Worm (Caenorhabditis elegans) whole organism, early embryonic: Measurements from ENCODE around the gene K06A4.10.

Experiments
- B0310.2 ChIP-seq: sonication (generic microtip); optimal IDR thresholded peaks from 2 replicates; lab custom pipeline; 2016; ENCODE audit warnings: mild to moderate bottlenecking, missing genetic modification characterization, missing compliant biosample characterization
- F13C5.2 ChIP-seq: sonication (generic microtip); optimal IDR thresholded peaks from 2 replicates; lab custom pipeline; 2017; ENCODE audit warnings: mild to moderate bottlenecking, missing genetic modification characterization, inconsistent platforms, missing compliant biosample characterization
- aly-1 ChIP-seq: sonication (generic microtip); optimal IDR thresholded peaks from 2 replicates; lab custom pipeline; 2016; ENCODE audit warnings: missing genetic modification characterization, missing compliant biosample characterization
- ama-1 ChIP-seq: fragments of 150-350 bp; optimal IDR thresholded peaks from 2 replicates; lab custom pipeline; 2014
- ceh-13 ChIP-seq: fragments of 200-800 bp; sonication (Bioruptor generic); optimal IDR thresholded peaks from 2 replicates; lab custom pipeline; 2018; ENCODE audit warnings: mild to moderate bottlenecking, missing genetic modification characterization, missing compliant biosample characterization
- ceh-36 ChIP-seq: sonication (generic microtip); optimal IDR thresholded peaks from 2 replicates; lab custom pipeline; 2016; ENCODE audit warnings: missing genetic modification characterization, inconsistent platforms, missing compliant biosample characterization
- ets-7 ChIP-seq: sonication (generic microtip); optimal IDR thresholded peaks from 2 replicates; lab custom pipeline; 2016; ENCODE audit warnings: missing genotype, missing genetic modification characterization, missing compliant biosample characterization
- flt-1 ChIP-seq: fragments of 200-800 bp; sonication (Bioruptor generic); IDR thresholded peaks from 2 replicates; pipeline ENCODE4 v1.3.6; 2022; ENCODE audit warnings: missing genetic modification characterization, missing compliant biosample characterization
- hmbx-1 ChIP-seq: sonication (generic microtip); optimal IDR thresholded peaks from 2 replicates; lab custom pipeline; 2016; ENCODE audit warnings: mild to moderate bottlenecking, missing genetic modification characterization, missing compliant biosample characterization
- hmg-4 ChIP-seq: fragments of 200-800 bp; sonication (Bioruptor generic); optimal IDR thresholded peaks from 2 replicates; lab custom pipeline; 2018; ENCODE audit warnings: mild to moderate bottlenecking, missing genetic modification characterization, missing compliant biosample characterization
- hnd-1 ChIP-seq: sonication (generic microtip); optimal IDR thresholded peaks from 2 replicates; lab custom pipeline; 2016; ENCODE audit warnings: missing genetic modification characterization, missing compliant biosample characterization
- pes-1 ChIP-seq: fragments of 200-800 bp; sonication (Bioruptor generic); IDR thresholded peaks from 2 replicates; pipeline ENCODE4 v1.3.6; 2022; ENCODE audit warnings: missing genetic modification reagents, missing genetic modification characterization, missing compliant biosample characterization
- scrt-1 ChIP-seq: fragments of 200-800 bp; sonication (Bioruptor generic); IDR thresholded peaks from 2 replicates; pipeline ENCODE4 v1.3.6; 2022; ENCODE audit warnings: missing genetic modification characterization, missing compliant biosample characterization
- sea-1 ChIP-seq: fragments of 200-800 bp; sonication (Bioruptor generic); conservative IDR thresholded peaks from 2 replicates; pipeline ENCODE4 v1.3.6; 2022; ENCODE audit warnings: missing genetic modification characterization, missing compliant biosample characterization
- tbx-11 ChIP-seq: fragments of 200-800 bp; sonication (Bioruptor generic); IDR thresholded peaks from 2 replicates; pipeline ENCODE4 v1.3.6; 2022; ENCODE audit warnings: missing genetic modification characterization, missing compliant biosample characterization
- tbx-37 ChIP-seq: fragments of 200-800 bp; sonication (Bioruptor generic); conservative IDR thresholded peaks from 2 replicates; pipeline ENCODE4 v1.3.6; 2022; ENCODE audit warnings: missing genetic modification reagents, missing genetic modification characterization, missing compliant biosample characterization
- tra-4 ChIP-seq: sonication (generic microtip); optimal IDR thresholded peaks from 2 replicates; lab custom pipeline; 2017; ENCODE audit warnings: missing genetic modification characterization, missing compliant biosample characterization

Gene K06A4.10

DNA sequence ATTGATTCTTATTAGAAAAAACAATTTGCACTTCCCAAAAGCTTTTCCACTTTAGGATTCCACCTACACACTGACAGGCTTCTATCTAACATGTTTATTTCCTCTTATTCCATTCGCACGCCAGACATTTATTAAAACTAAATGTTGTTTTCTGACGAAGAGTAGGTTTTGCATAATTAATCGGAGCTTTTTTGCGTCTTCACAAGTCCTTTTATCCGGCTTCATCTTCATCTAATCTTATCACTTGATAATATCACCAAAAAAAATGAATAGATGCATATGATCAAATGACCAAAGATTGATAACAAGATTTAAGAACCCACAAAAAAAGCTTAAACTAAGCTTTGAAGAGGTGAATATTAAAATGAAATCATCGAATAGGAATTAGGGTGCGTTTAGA, 24.1 kb downstream of the K06A4.10 start:
- no peak for TF ChIP-seq flt-1 (GFP tag; lab: Robert Waterston, UW)
- TF ChIP-seq tbx-37 (GFP tag; lab: Robert Waterston, UW): no peak
- TF ChIP-seq hnd-1: no peak
- TF ChIP-seq hmbx-1 (tag; lab: Kevin White, UChicago): no peak
- TF ChIP-seq tbx-11: no peak
- no peak for TF ChIP-seq scrt-1
- no peak for TF ChIP-seq tra-4 (tag; lab: Kevin White, UChicago)
- no peak for TF ChIP-seq aly-1 (tag; lab: Kevin White, UChicago)

DNA sequence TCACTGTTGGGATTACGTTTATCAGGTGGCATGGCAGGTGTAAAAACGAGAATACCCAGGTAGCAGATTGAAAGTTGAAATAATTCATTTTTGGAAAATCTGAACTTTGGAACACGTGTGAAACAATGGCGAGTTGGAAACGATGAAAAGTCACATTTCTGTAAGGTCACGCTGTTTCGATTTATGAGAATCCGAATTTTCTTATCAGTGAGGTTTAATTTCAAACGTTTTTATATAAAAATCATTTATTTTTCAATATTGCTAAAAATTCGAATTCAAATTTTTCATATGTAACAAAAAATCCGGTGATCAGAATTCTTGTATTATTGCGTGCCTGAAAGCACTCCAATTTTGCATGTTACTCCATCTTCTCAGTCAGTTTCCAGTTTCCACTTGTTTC, 27.0 kb downstream of the K06A4.10 start, which contains the start of gene F07D3.3:
Gene F07D3.3 (minus strand): TSS at position 101 of the 400 bp plus-strand sequence.
- TF ChIP-seq scrt-1: no peak
- TF ChIP-seq flt-1 (GFP tag; lab: Robert Waterston, UW): no peak
- TF ChIP-seq ceh-36 (tag; lab: Kevin White, UChicago): no peak
- TF ChIP-seq tbx-37 (GFP tag; lab: Robert Waterston, UW): no peak
- no peak for TF ChIP-seq hnd-1
- TF ChIP-seq B0310.2 (tag; lab: Kevin White, UChicago): no peak
- no peak for TF ChIP-seq tbx-11
- TF ChIP-seq ceh-13 (GFP tag; lab: Kevin White, UChicago): no peak

DNA sequence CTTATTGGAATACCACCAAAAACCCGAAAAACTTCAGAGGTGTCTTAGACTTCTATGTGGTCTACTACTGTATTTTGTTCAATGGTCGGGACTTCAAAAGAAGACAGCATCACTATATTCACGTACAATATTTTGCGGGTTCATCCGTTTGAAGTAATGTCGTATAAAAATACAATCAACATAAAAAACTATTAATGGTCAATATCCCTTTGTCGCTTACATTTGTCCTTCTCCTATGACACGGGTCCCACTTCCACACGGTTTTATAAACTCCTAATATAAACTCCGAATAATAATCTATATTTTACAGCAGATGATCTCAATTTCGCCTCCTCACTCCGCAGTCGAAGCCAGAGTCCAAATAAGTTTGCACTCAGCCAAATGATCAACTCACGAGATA, 32.1 kb downstream of the K06A4.10 start:
- TF ChIP-seq tra-4 (tag; lab: Kevin White, UChicago) (no peak), aly-1 (tag; lab: Kevin White, UChicago) (no peak)

DNA sequence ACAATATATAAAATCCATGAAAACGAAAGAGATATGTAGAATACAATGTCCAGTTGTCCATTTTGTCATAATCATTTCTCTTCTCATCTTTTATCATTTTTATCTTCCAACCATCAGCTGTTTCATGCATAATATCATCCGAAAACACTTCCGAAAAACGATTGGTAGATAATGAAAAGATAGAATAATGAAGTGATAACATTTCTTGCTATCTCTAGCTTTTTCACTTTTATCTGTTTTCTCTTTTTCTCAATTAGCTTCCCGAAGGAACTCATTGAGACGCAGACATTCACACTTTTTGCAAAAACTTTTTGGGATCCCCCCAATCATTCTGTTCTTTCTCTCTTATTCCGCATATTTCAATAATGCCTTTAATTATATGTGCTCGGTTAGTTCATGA, 35.7 kb downstream of the K06A4.10 start:
- TF ChIP-seq ets-7 (tag; lab: Kevin White, UChicago) (no peak), tbx-11 (no peak), flt-1 (GFP tag; lab: Robert Waterston, UW) (no peak), tbx-37 (GFP tag; lab: Robert Waterston, UW) (no peak), hnd-1 (no peak), scrt-1 (no peak), ceh-36 (tag; lab: Kevin White, UChicago) (no peak), aly-1 (tag; lab: Kevin White, UChicago) (no peak), ama-1 (no peak), B0310.2 (tag; lab: Kevin White, UChicago) (no peak), hmbx-1 (tag; lab: Kevin White, UChicago) (no peak), ceh-13 (GFP tag; lab: Kevin White, UChicago) (no peak)

DNA sequence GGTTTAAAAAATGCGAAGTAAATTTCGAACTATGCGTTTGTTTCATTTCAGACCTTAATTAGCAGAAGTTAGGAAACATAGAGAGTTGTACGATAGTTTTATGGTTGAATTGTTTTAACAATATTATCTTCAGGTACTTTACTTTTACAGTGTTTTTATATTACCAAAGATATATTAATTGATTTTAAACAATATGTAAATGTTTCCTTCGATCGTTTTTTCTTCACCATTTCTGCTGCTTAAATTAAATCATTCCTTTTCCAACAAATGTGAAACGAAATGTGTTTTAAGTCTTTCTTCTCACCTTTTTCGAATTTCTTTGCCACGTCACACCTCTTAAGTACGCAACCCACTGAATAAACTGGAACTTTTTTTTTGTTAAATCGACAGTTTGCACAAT, 36.3 kb downstream of the K06A4.10 start:
- TF ChIP-seq F13C5.2 (tag; lab: Kevin White, UChicago) (no peak), hmbx-1 (tag; lab: Kevin White, UChicago) (no peak), hmg-4 (GFP tag; lab: Kevin White, UChicago) (no peak), sea-1 (GFP tag; lab: Robert Waterston, UW) (no peak), scrt-1 (no peak), ama-1 (no peak), hnd-1 (no peak), flt-1 (GFP tag; lab: Robert Waterston, UW) (no peak), pes-1 (GFP tag; lab: Robert Waterston, UW) (no peak), ceh-36 (tag; lab: Kevin White, UChicago) (no peak), tbx-11 (no peak)

DNA sequence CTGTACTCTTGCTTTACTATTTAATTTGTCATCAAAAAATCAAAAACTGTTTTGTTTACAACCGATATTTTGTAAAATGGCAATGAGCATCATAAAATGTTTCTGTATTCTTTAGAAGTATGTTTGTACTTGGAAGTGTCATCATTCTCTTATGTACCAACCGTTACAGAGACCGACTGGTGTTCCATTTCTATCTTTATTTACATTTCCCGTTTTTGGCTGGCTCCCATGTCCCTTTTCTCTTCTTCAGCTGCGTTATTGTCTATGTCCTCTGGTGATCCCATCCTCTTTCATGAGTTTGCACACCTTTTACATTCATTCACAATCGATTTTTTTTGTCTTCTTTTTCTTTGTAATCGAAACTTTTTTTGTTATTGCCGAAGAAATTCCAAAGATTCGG, 38.1 kb downstream of the K06A4.10 start:
- TF ChIP-seq flt-1 (GFP tag; lab: Robert Waterston, UW) (no peak), ceh-13 (GFP tag; lab: Kevin White, UChicago) (no peak), tra-4 (tag; lab: Kevin White, UChicago) (no peak), hmbx-1 (tag; lab: Kevin White, UChicago) (no peak)

DNA sequence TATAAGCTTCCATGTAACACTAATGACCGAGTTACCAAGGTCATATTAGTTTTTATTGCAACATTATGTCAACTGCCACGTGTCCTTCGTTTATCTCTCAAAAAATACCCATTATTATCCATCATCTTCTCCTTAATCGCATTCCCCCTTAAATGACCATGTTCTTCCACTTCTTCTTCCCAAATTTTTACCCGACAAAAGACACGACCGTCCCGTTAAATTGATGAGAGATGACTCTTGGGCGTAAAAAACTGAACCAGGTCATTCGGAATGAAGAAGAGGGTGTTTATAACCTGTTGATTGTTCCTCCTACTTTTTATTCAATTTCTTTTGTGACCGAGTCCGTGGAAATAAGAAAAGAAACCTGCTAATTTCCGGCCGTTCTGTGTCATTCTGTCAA, 45.0 kb downstream of the K06A4.10 start:
- TF ChIP-seq hnd-1: no peak
- no peak for TF ChIP-seq ama-1
- TF ChIP-seq flt-1 (GFP tag; lab: Robert Waterston, UW): no peak
- TF ChIP-seq scrt-1: no peak

DNA sequence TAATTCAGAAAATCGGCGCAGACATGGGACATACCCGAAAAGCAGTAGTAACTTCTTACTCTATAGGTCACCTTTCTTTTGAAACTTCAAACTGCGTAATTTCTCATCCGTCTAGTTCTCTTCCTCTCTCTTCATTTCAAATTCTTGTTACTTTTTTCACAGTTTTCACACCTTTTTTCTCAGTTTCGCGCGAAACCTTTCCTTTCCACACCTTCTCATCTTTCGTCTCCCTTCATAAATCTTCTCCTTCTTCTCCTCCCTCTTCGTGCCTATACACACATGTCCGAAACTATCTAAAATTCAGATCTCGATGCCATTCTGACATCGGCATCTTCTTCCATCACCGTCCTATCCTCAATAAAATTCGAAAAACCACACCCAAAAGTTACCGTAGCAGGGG, 45.9 kb downstream of the K06A4.10 start, which contains the start of gene wdr-62:
Gene wdr-62 (plus strand): TSS at position 301 of the 400 bp plus-strand sequence.
- TF ChIP-seq hnd-1 (no peak), hmbx-1 (tag; lab: Kevin White, UChicago) (no peak), hmg-4 (GFP tag; lab: Kevin White, UChicago) (no peak), ceh-13 (GFP tag; lab: Kevin White, UChicago) (no peak), tbx-37 (GFP tag; lab: Robert Waterston, UW) (no peak), B0310.2 (tag; lab: Kevin White, UChicago) (no peak), sea-1 (GFP tag; lab: Robert Waterston, UW) (no peak), F13C5.2 (tag; lab: Kevin White, UChicago) (no peak), pes-1 (GFP tag; lab: Robert Waterston, UW) (no peak), tbx-11 (no peak), ama-1 (no peak), flt-1 (GFP tag; lab: Robert Waterston, UW) (no peak), tra-4 (tag; lab: Kevin White, UChicago) (no peak), scrt-1 (no peak), ceh-36 (tag; lab: Kevin White, UChicago) (no peak), aly-1 (tag; lab: Kevin White, UChicago) (no peak), ets-7 (tag; lab: Kevin White, UChicago) (no peak)

DNA sequence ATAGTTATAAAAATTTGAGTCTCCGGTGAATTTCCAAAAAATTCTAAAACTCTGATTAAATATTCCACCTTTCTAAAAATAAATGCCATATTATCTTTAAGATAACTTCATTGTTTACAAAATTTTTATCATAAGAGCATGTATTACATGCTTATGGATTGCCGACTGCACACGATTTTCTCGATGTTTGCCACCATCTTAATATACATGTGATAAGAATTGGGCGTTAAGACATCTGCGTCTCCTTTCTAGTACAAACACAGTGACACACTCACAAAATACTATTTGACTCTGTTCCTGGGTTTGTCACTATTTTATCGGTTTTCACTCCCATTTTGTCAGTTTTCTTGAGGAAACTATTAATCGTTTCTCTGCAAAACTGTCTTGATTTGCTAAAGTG, 46.5 kb downstream of the K06A4.10 start:
- TF ChIP-seq hmbx-1 (tag; lab: Kevin White, UChicago): no peak
